Worm (Caenorhabditis elegans): ENCODE data around the gene Y19D10B.6.

Y19D10B.6 gene

ce11 chrV:2303775-2304174, 17.1 kb downstream of the Y19D10B.6 start, which contains the start of gene irld-15:
Gene irld-15, minus strand, starts transcription at chrV:2303875.
- TF ChIP-seq dao-5 (tag; optimal IDR thresholded peaks at IDR 0.05) (no peak), him-1 (tag; optimal IDR thresholded peaks at IDR 0.05) (no peak), W03F9.2 (tag; optimal IDR thresholded peaks at IDR 0.05) (no peak)

ce11 chrV:2300905-2301304, 20.0 kb downstream of the Y19D10B.6 start, which contains the start of gene Y19D10B.8:
Gene Y19D10B.8, minus strand, starts transcription at chrV:2301005.
- no peak for TF ChIP-seq dao-5 (tag; optimal IDR thresholded peaks at IDR 0.05)
- TF ChIP-seq W03F9.2 (tag; optimal IDR thresholded peaks at IDR 0.05), result no peak
- no peak for TF ChIP-seq him-1 (tag; optimal IDR thresholded peaks at IDR 0.05)

- TF ChIP-seq W03F9.2 (tag; optimal IDR thresholded peaks at IDR 0.05) (no peak), dao-5 (tag; optimal IDR thresholded peaks at IDR 0.05) (no peak), him-1 (tag; optimal IDR thresholded peaks at IDR 0.05) (no peak)
Measured at ce11 chrV:2294577-2294976, 26.3 kb downstream of the Y19D10B.6 start, which contains the start of gene nhr-226. Gene nhr-226, plus strand, starts transcription at chrV:2294877.

- TF ChIP-seq him-1 (tag; optimal IDR thresholded peaks at IDR 0.05), result no peak
Measured at ce11 chrV:2292240-2292639, 28.7 kb downstream of the Y19D10B.6 start, which contains the start of gene nhr-115. Gene nhr-115, plus strand, starts transcription at chrV:2292540.

- TF ChIP-seq dao-5 (tag; optimal IDR thresholded peaks at IDR 0.05), result no peak
- no peak for TF ChIP-seq W03F9.2 (tag; optimal IDR thresholded peaks at IDR 0.05)
- TF ChIP-seq him-1 (tag; optimal IDR thresholded peaks at IDR 0.05), result no peak
Measured at ce11 chrV:2290329-2290728, 30.6 kb downstream of the Y19D10B.6 start, which contains the start of gene nhr-225. Gene nhr-225, minus strand, starts transcription at chrV:2290474.

ce11 chrV:2285107-2285506, 35.8 kb downstream of the Y19D10B.6 start, which contains the start of gene nhr-227:
Gene nhr-227, plus strand, starts transcription at chrV:2285432.
- TF ChIP-seq W03F9.2 (tag; optimal IDR thresholded peaks at IDR 0.05) (no peak), him-1 (tag; optimal IDR thresholded peaks at IDR 0.05) (no peak), dao-5 (tag; optimal IDR thresholded peaks at IDR 0.05) (no peak)

ce11 chrV:2281499-2281898, 39.4 kb downstream of the Y19D10B.6 start, which contains the start of gene nhr-228:
Gene nhr-228, plus strand, starts transcription at chrV:2281759.
- TF ChIP-seq him-1 (tag; optimal IDR thresholded peaks at IDR 0.05) (no peak), W03F9.2 (tag; optimal IDR thresholded peaks at IDR 0.05) (peak; percentile 17)

- TF ChIP-seq him-1 (tag; optimal IDR thresholded peaks at IDR 0.05), result no peak
- no peak for TF ChIP-seq W03F9.2 (tag; optimal IDR thresholded peaks at IDR 0.05)
- no peak for TF ChIP-seq dao-5 (tag; optimal IDR thresholded peaks at IDR 0.05)
Measured at ce11 chrV:2278543-2278942, 42.4 kb downstream of the Y19D10B.6 start, which contains the start of gene fbxa-137. Gene fbxa-137, plus strand, starts transcription at chrV:2278816.

- TF ChIP-seq W03F9.2 (tag; optimal IDR thresholded peaks at IDR 0.05), result no peak
- no peak for TF ChIP-seq dao-5 (tag; optimal IDR thresholded peaks at IDR 0.05)
- TF ChIP-seq him-1 (tag; optimal IDR thresholded peaks at IDR 0.05), result no peak
Measured at ce11 chrV:2278052-2278451, 42.8 kb downstream of the Y19D10B.6 start, which contains the start of gene nhr-59. Gene nhr-59, minus strand, starts transcription at chrV:2278265.

- TF ChIP-seq him-1 (tag; optimal IDR thresholded peaks at IDR 0.05), result no peak
- TF ChIP-seq W03F9.2 (tag; optimal IDR thresholded peaks at IDR 0.05), result no peak
- no peak for TF ChIP-seq dao-5 (tag; optimal IDR thresholded peaks at IDR 0.05)
Measured at ce11 chrV:2277260-2277659, 43.6 kb downstream of the Y19D10B.6 start.

- no peak for TF ChIP-seq him-1 (tag; optimal IDR thresholded peaks at IDR 0.05)
- no peak for TF ChIP-seq dao-5 (tag; optimal IDR thresholded peaks at IDR 0.05)
- no peak for TF ChIP-seq W03F9.2 (tag; optimal IDR thresholded peaks at IDR 0.05)
Measured at ce11 chrV:2274253-2274892, 46.5 kb downstream of the Y19D10B.6 start, which contains the start of the genes Y5H2A.4 and abu-4. Gene Y5H2A.4, minus strand, starts transcription at chrV:2274353. Gene abu-4, plus strand, starts transcription at chrV:2274842.

ce11 chrV:2271750-2272149, 49.2 kb downstream of the Y19D10B.6 start, which contains the start of gene Y5H2A.1:
Gene Y5H2A.1, minus strand, starts transcription at chrV:2271850.
- TF ChIP-seq him-1 (tag; optimal IDR thresholded peaks at IDR 0.05), result no peak
- TF ChIP-seq W03F9.2 (tag; optimal IDR thresholded peaks at IDR 0.05), result no peak
- TF ChIP-seq dao-5 (tag; optimal IDR thresholded peaks at IDR 0.05), result no peak
